Worm (Caenorhabditis elegans) whole organism, mixed stage, embryonic: Measurements from ENCODE around the gene acy-4.

Experiments used
- bed-3 ChIP-seq: fragments of 200-800 bp; sonication (Bioruptor generic); optimal IDR thresholded peaks from 3 replicates; lab custom pipeline; 2018; ENCODE audit warnings: mild to moderate bottlenecking, missing genetic modification characterization, moderate library complexity, missing compliant biosample characterization
- blmp-1 ChIP-seq: fragments of 150-350 bp; optimal IDR thresholded peaks from 2 replicates; lab custom pipeline; 2014; ENCODE audit warnings: missing biosample characterization, missing genetic modification characterization
- ces-1 ChIP-seq: fragments of 150-350 bp; optimal IDR thresholded peaks from 2 replicates; lab custom pipeline; 2014; ENCODE audit warnings: missing biosample characterization, missing genetic modification reagents, missing genetic modification characterization
- drap-1 ChIP-seq: fragments of 200-800 bp; sonication (Bioruptor generic); optimal IDR thresholded peaks from 3 replicates; lab custom pipeline; 2018; ENCODE audit warnings: mild to moderate bottlenecking, missing genetic modification characterization, missing compliant biosample characterization
- elt-3 ChIP-seq: fragments of 150-350 bp; optimal IDR thresholded peaks from 2 replicates; lab custom pipeline; 2014; ENCODE audit warnings: missing biosample characterization, missing genetic modification characterization
- flh-1 ChIP-seq: fragments of 200-800 bp; sonication (Bioruptor generic); optimal IDR thresholded peaks from 2 replicates; lab custom pipeline; 2018; ENCODE audit warnings: mild to moderate bottlenecking, missing genetic modification characterization, moderate library complexity, missing compliant biosample characterization
- ham-2 ChIP-seq: fragments of 200-800 bp; sonication (Bioruptor generic); optimal IDR thresholded peaks from 2 replicates; lab custom pipeline; 2018; ENCODE audit warnings: mild to moderate bottlenecking, missing genetic modification characterization, missing compliant biosample characterization
- hlh-1 ChIP-seq: fragments of 150-350 bp; optimal IDR thresholded peaks from 2 replicates; lab custom pipeline; 2014; ENCODE audit warnings: missing biosample characterization, missing genetic modification reagents, missing genetic modification characterization
- lin-32 ChIP-seq: fragments of 200-800 bp; sonication (Bioruptor generic); optimal IDR thresholded peaks from 2 replicates; lab custom pipeline; 2018; ENCODE audit warnings: mild to moderate bottlenecking, missing genetic modification characterization, missing compliant biosample characterization
- lsy-2 ChIP-seq: fragments of 150-350 bp; optimal IDR thresholded peaks from 2 replicates; lab custom pipeline; 2014; ENCODE audit warnings: missing biosample characterization, missing genetic modification characterization
- mab-5 ChIP-seq: fragments of 150-350 bp; optimal IDR thresholded peaks from 2 replicates; lab custom pipeline; 2014; ENCODE audit warnings: missing biosample characterization, missing genetic modification characterization
- mep-1 ChIP-seq: fragments of 150-350 bp; optimal IDR thresholded peaks from 2 replicates; lab custom pipeline; 2017; ENCODE audit warnings: missing biosample characterization, missing genetic modification reagents, missing genetic modification characterization, inconsistent platforms
- mls-2 ChIP-seq: sonication (generic microtip); optimal IDR thresholded peaks from 2 replicates; lab custom pipeline; 2016; ENCODE audit warnings: mild to moderate bottlenecking, missing genetic modification characterization, moderate library complexity, missing compliant biosample characterization
- nhr-12 ChIP-seq: fragments of 150-350 bp; optimal IDR thresholded peaks from 2 replicates; lab custom pipeline; 2014; ENCODE audit warnings: missing biosample characterization, missing genetic modification characterization
- nhr-2 ChIP-seq: fragments of 150-350 bp; optimal IDR thresholded peaks from 2 replicates; lab custom pipeline; 2014; ENCODE audit warnings: missing biosample characterization, missing genetic modification characterization
- nhr-237 ChIP-seq: fragments of 150-350 bp; optimal IDR thresholded peaks from 2 replicates; lab custom pipeline; 2014; ENCODE audit warnings: missing biosample characterization, missing genetic modification characterization
- nhr-28 ChIP-seq: fragments of 150-350 bp; optimal IDR thresholded peaks from 2 replicates; lab custom pipeline; 2014; ENCODE audit warnings: missing biosample characterization, missing genetic modification characterization
- nhr-76 ChIP-seq: sonication (generic microtip); optimal IDR thresholded peaks from 2 replicates; lab custom pipeline; 2017; ENCODE audit warnings: missing biosample characterization, missing genetic modification characterization
- pha-4 ChIP-seq: fragments of 150-350 bp; optimal IDR thresholded peaks from 2 replicates; lab custom pipeline; 2018; ENCODE audit warnings: missing biosample characterization, missing genetic modification reagents, missing genetic modification characterization
- sem-2 ChIP-seq: fragments of 200-800 bp; sonication (Bioruptor generic); optimal IDR thresholded peaks from 2 replicates; lab custom pipeline; 2018; ENCODE audit warnings: mild to moderate bottlenecking, missing genetic modification characterization, missing compliant biosample characterization
- snpc-4 ChIP-seq: fragments of 150-350 bp; optimal IDR thresholded peaks from 2 replicates; lab custom pipeline; 2014; ENCODE audit warnings: missing biosample characterization, missing genetic modification characterization
- sptf-1 ChIP-seq: sonication (generic microtip); optimal IDR thresholded peaks from 2 replicates; lab custom pipeline; 2017; ENCODE audit warnings: mild to moderate bottlenecking, missing genetic modification characterization, moderate library complexity, missing compliant biosample characterization
- unc-120 ChIP-seq: sonication (generic microtip); optimal IDR thresholded peaks from 2 replicates; lab custom pipeline; 2017; ENCODE audit warnings: missing genetic modification characterization, missing compliant biosample characterization; ENCODE audit not compliant: poor library complexity, severe bottlenecking
- unc-39 ChIP-seq: fragments of 150-350 bp; optimal IDR thresholded peaks from 2 replicates; lab custom pipeline; 2014; ENCODE audit warnings: missing biosample characterization, missing genetic modification characterization
- unc-62 ChIP-seq: fragments of 150-350 bp; optimal IDR thresholded peaks from 2 replicates; lab custom pipeline; 2014; ENCODE audit warnings: missing biosample characterization, missing genetic modification reagents, missing genetic modification characterization
- zip-8 ChIP-seq: fragments of 150-350 bp; optimal IDR thresholded peaks from 2 replicates; lab custom pipeline; 2014; ENCODE audit warnings: missing biosample characterization, missing genetic modification characterization
- ztf-11 ChIP-seq: fragments of 150-350 bp; optimal IDR thresholded peaks from 2 replicates; lab custom pipeline; 2014; ENCODE audit warnings: missing biosample characterization, missing genetic modification characterization

acy-4 gene

ce11 chrV:5580517-5580916, 50.2 kb downstream of the acy-4 start:
- peak; percentile 55 for TF ChIP-seq lsy-2 (tag; lab: Kevin White, UChicago)
- TF ChIP-seq hlh-1: no peak
- TF ChIP-seq ham-2: peak; percentile 81
- peak; percentile 69 for TF ChIP-seq mls-2 (tag; lab: Kevin White, UChicago)
- peak; percentile 54 for TF ChIP-seq elt-3 (tag; lab: Kevin White, UChicago)
- no peak for TF ChIP-seq ztf-11 (tag; lab: Kevin White, UChicago)
- TF ChIP-seq sem-2: no peak
- peak; percentile 2 for TF ChIP-seq nhr-237 (tag; lab: Kevin White, UChicago)
- peak; percentile 70 for TF ChIP-seq pha-4 (tag; lab: Kevin White, UChicago)
- TF ChIP-seq ces-1 (GFP tag; lab: Kevin White, UChicago): peak; percentile 63
- TF ChIP-seq unc-62: peak; percentile 32
- TF ChIP-seq nhr-76 (tag; lab: Kevin White, UChicago): no peak
- TF ChIP-seq nhr-28 (tag; lab: Kevin White, UChicago): no peak
- TF ChIP-seq unc-120 (tag; lab: Kevin White, UChicago): peak; percentile 56
- no peak for TF ChIP-seq snpc-4
- peak; percentile 48 for TF ChIP-seq mep-1 (tag; lab: Kevin White, UChicago)

ce11 chrV:5579666-5580065, 51.0 kb downstream of the acy-4 start:
- TF ChIP-seq unc-39 (no peak), nhr-2 (tag; lab: Kevin White, UChicago) (no peak), nhr-12 (tag; lab: Kevin White, UChicago) (no peak), snpc-4 (no peak), sem-2 (no peak), lsy-2 (tag; lab: Kevin White, UChicago) (no peak), mab-5 (no peak), unc-120 (tag; lab: Kevin White, UChicago) (no peak), mep-1 (tag; lab: Kevin White, UChicago) (no peak)

DNA sequence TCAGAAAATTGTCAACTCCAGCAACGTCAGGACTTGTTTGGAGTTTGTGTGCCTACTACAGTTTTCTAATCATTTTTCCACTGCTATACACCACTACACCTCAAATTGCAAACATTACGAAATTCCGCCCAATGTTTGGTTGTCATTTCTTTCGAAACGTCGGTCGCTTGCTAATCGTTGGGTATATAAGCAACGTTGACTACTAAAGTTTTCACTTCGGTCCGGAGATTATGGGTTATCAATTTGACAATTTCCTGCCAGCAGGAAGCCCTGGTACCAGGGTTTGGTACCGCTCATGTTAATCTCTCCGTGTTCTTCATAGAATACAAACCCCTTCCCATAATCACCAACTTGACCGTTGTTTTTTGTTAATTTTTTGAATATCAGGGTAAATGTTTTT, 54.7 kb downstream of the acy-4 start:
- no peak for TF ChIP-seq lin-32 (GFP tag; lab: Kevin White, UChicago)
- TF ChIP-seq sptf-1 (tag; lab: Kevin White, UChicago): no peak
- TF ChIP-seq drap-1 (GFP tag; lab: Kevin White, UChicago): no peak
- no peak for TF ChIP-seq flh-1
- no peak for TF ChIP-seq zip-8 (tag; lab: Kevin White, UChicago)
- TF ChIP-seq blmp-1 (tag; lab: Kevin White, UChicago): no peak
- no peak for TF ChIP-seq nhr-28 (tag; lab: Kevin White, UChicago)
- TF ChIP-seq nhr-2 (tag; lab: Kevin White, UChicago): no peak
- TF ChIP-seq mls-2 (tag; lab: Kevin White, UChicago): no peak
- no peak for TF ChIP-seq bed-3 (GFP tag; lab: Kevin White, UChicago)
- no peak for TF ChIP-seq nhr-12 (tag; lab: Kevin White, UChicago)
- TF ChIP-seq, all 35 proteins: peak for 0
